Worm (Caenorhabditis elegans): ENCODE measurements around the gene npr-42.

The npr-42 gene

ce11 chrII:4275637-4276252, at the start of gene npr-42:
TSS of gene npr-42 (plus strand) at chrII:4276202.
- TF ChIP-seq set-16 (GFP tag; IDR thresholded peaks at IDR 0.05) (no peak), nhr-10 (tag; optimal IDR thresholded peaks at IDR 0.05) (no peak), unc-62 (GFP tag; optimal IDR thresholded peaks at IDR 0.05 in 1 of 2) (peak in 1 of 2 experiments; percentile 91), unc-62 (tag; optimal IDR thresholded peaks at IDR 0.05) (no peak), zag-1 (tag; optimal IDR thresholded peaks at IDR 0.05) (no peak), snpc-1.2 (GFP tag; IDR thresholded peaks at IDR 0.05) (no peak), aha-1 (tag) (peak; percentile 86), dmd-8 (GFP tag; IDR thresholded peaks at IDR 0.05) (no peak)

- no peak for TF ChIP-seq lin-13 (GFP tag; optimal IDR thresholded peaks at IDR 0.05)
- TF ChIP-seq lin-38 (GFP tag; IDR thresholded peaks at IDR 0.05) = peak; percentile 28
Measured at ce11 chrII:4226598-4227096, 49.4 kb upstream of the npr-42 start, which contains the start of gene C16A11.4. TSS of gene C16A11.4 (plus strand) at chrII:4227046.

DNA sequence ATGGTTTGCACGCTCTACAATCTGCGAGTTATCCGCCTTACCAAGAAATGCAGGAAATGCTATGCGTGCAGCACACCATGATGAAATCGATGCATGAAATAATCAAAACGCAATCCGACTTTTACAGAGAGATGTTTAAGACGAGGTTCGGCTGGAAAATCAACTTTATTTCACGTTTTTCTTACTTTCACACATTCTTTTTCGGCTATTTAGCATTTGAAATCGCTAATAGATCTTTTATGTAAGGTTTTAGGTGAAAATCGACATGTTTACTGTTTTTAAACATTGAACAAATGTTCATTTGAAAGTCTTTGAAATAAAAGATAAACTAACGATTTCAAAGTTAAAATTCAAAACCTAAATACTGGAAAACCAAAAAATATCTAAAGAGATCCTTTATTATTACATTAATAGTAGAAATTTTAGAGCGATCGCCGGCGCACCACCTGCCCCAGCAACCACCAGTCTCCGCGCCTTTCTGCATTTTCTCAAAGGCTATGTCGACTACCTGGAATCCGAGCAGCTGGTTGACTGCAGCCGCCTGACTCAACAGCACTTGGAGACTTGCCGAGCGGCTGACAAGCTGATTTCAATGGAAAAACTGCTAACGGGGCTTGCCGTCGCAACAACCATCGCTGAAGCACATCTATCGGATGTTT, 47.8 kb upstream of the npr-42 start:
- TF ChIP-seq mdl-1 (tag; optimal IDR thresholded peaks at IDR 0.05) (no peak), egl-43 (GFP tag; IDR thresholded peaks at IDR 0.05) (peak; percentile 81), nhr-28 (tag; optimal IDR thresholded peaks at IDR 0.05) (no peak), spr-3 (GFP tag; optimal IDR thresholded peaks at IDR 0.05) (no peak), zfp-3 (GFP tag; conservative IDR thresholded peaks at IDR 0.05) (no peak), lsy-2 (tag; optimal IDR thresholded peaks at IDR 0.05) (no peak), nhr-42 (GFP tag; IDR thresholded peaks at IDR 0.05) (no peak), sdz-12 (GFP tag; optimal IDR thresholded peaks at IDR 0.05) (no peak), nhr-41 (GFP tag; IDR thresholded peaks at IDR 0.05) (no peak), mep-1 (tag; optimal IDR thresholded peaks at IDR 0.05) (no peak), egl-27 (tag; optimal IDR thresholded peaks at IDR 0.05) (no peak), unc-39 (tag; optimal IDR thresholded peaks at IDR 0.05) (no peak), nhr-10 (tag; optimal IDR thresholded peaks at IDR 0.05) (no peak), lim-7 (GFP tag; IDR thresholded peaks at IDR 0.05) (no peak), jun-1 (tag; optimal IDR thresholded peaks at IDR 0.05) (no peak), nhr-11 (tag; optimal IDR thresholded peaks at IDR 0.05) (no peak), daf-16 (GFP tag; optimal IDR thresholded peaks at IDR 0.05) (no peak), daf-16 (tag; optimal IDR thresholded peaks at IDR 0.05) (no peak), pqm-1 (tag; optimal IDR thresholded peaks at IDR 0.05) (no peak), ceh-20 (GFP tag; IDR thresholded peaks at IDR 0.05) (no peak), aha-1 (tag) (peak; percentile 71), cey-2 (tag; optimal IDR thresholded peaks at IDR 0.05; ENCODE audit: borderline replicate concordance, insufficient read depth) (no peak), aly-2 (tag; optimal IDR thresholded peaks at IDR 0.05) (no peak), D1046.2 (GFP tag; IDR thresholded peaks at IDR 0.05) (peak; percentile 7; the same call in 1 of the 2 replicates), zag-1 (tag; optimal IDR thresholded peaks at IDR 0.05) (no peak), ZK546.5 (tag; optimal IDR thresholded peaks at IDR 0.05) (no peak), Y5F2A.4 (GFP tag; optimal IDR thresholded peaks at IDR 0.05) (no peak), daf-12 (tag; optimal IDR thresholded peaks at IDR 0.05) (no peak), snpc-4 (tag; optimal IDR thresholded peaks at IDR 0.05) (no peak), T26A8.4 (GFP tag; IDR thresholded peaks at IDR 0.05) (no peak), ceh-62 (tag; optimal IDR thresholded peaks at IDR 0.05) (no peak), fos-1 (tag; optimal IDR thresholded peaks at IDR 0.05) (no peak), nhr-25 (tag; optimal IDR thresholded peaks at IDR 0.05; ENCODE audit: borderline replicate concordance, insufficient read depth) (no peak), duxl-1 (tag; optimal IDR thresholded peaks at IDR 0.05; ENCODE audit: poor library complexity) (no peak), lin-38 (GFP tag; IDR thresholded peaks at IDR 0.05) (peak; percentile 59), lin-29 (GFP tag; IDR thresholded peaks at IDR 0.05) (no peak), nhr-237 (tag; optimal IDR thresholded peaks at IDR 0.05) (no peak), madf-5 (GFP tag; IDR thresholded peaks at IDR 0.05) (no peak), ceh-82 (tag; optimal IDR thresholded peaks at IDR 0.05) (no peak), gei-8 (GFP tag; optimal IDR thresholded peaks at IDR 0.05) (no peak), fkh-10 (GFP tag; optimal IDR thresholded peaks at IDR 0.05) (no peak)
